Fruit fly (Drosophila melanogaster) whole organism, embryonic: ENCODE results near the gene NimB1.

ENCODE experiments used
- ATbp ChIP-seq: fragments of 200-800 bp; sonication (Bioruptor generic); optimal IDR thresholded peaks from 2 replicates; lab custom pipeline; 2017; ENCODE audit warnings: missing biosample characterization, mild to moderate bottlenecking, missing genetic modification characterization, missing genetic modification reagents
- Atf-2 ChIP-seq: fragments of 200-800 bp; sonication (Bioruptor generic); optimal IDR thresholded peaks from 2 replicates; lab custom pipeline; 2016; ENCODE audit warnings: missing biosample characterization, missing genetic modification characterization
- B-H2 ChIP-seq: fragments of 200-800 bp; sonication (Bioruptor generic); optimal IDR thresholded peaks from 2 replicates; lab custom pipeline; 2018; ENCODE audit warnings: missing biosample characterization, mild to moderate bottlenecking, missing genetic modification characterization
- CG11695 ChIP-seq: fragments of 200-800 bp; sonication (Bioruptor generic); IDR thresholded peaks from 3 replicates; pipeline ENCODE4 v1.3.6; 2022; ENCODE audit warnings: missing biosample characterization, missing genetic modification characterization
- CG12744 ChIP-seq: fragments of 200-800 bp; sonication (Bioruptor generic); optimal IDR thresholded peaks from 2 replicates; lab custom pipeline; 2016; ENCODE audit warnings: missing biosample characterization, missing genetic modification characterization
- CG13894 ChIP-seq: fragments of 200-800 bp; sonication (Bioruptor generic); optimal IDR thresholded peaks from 3 replicates; lab custom pipeline; 2018; ENCODE audit warnings: missing biosample characterization, mild to moderate bottlenecking, missing genetic modification characterization, moderate library complexity
- CG14441 ChIP-seq: fragments of 200-800 bp; sonication (Bioruptor generic); IDR thresholded peaks from 2 replicates; pipeline ENCODE4 v1.3.6; 2022; ENCODE audit warnings: missing biosample characterization, missing genetic modification characterization
- CG14965 ChIP-seq: fragments of 200-800 bp; sonication (Bioruptor generic); optimal IDR thresholded peaks from 2 replicates; lab custom pipeline; 2016; ENCODE audit warnings: missing biosample characterization, missing genetic modification characterization, borderline replicate concordance
- CG15073 ChIP-seq: fragments of 200-800 bp; sonication (Bioruptor generic); optimal IDR thresholded peaks from 2 replicates; lab custom pipeline; 2016; ENCODE audit warnings: missing biosample characterization, missing genetic modification characterization
- CG1529 ChIP-seq: fragments of 200-800 bp; sonication (Bioruptor generic); optimal IDR thresholded peaks from 3 replicates; lab custom pipeline; 2018; ENCODE audit warnings: missing biosample characterization, missing genetic modification characterization
- CG17612 ChIP-seq: fragments of 200-800 bp; sonication (Bioruptor generic); IDR thresholded peaks from 2 replicates; pipeline ENCODE4 v1.3.6; 2022; ENCODE audit warnings: missing biosample characterization, missing genetic modification characterization
- CG1792 ChIP-seq: fragments of 200-800 bp; sonication (Bioruptor generic); optimal IDR thresholded peaks from 2 replicates; lab custom pipeline; 2016; ENCODE audit warnings: missing biosample characterization, missing genetic modification characterization
- CG18476 ChIP-seq: fragments of 200-800 bp; sonication (Bioruptor generic); optimal IDR thresholded peaks from 2 replicates; lab custom pipeline; 2016; ENCODE audit warnings: missing biosample characterization, mild to moderate bottlenecking, missing genetic modification characterization
- CG30020 ChIP-seq: fragments of 200-800 bp; optimal IDR thresholded peaks from 2 replicates; lab custom pipeline; 2019; ENCODE audit warnings: missing biosample characterization, mild to moderate bottlenecking, missing genetic modification characterization, moderate library complexity
- CG31388 ChIP-seq: fragments of 200-800 bp; sonication (Bioruptor generic); optimal IDR thresholded peaks from 2 replicates; lab custom pipeline; 2016; ENCODE audit warnings: missing biosample characterization, missing genetic modification characterization
- CG32532 ChIP-seq: fragments of 200-800 bp; sonication (Bioruptor generic); IDR thresholded peaks from 2 replicates; pipeline ENCODE4 v1.3.6; 2022; ENCODE audit warnings: missing biosample characterization, missing genetic modification characterization
- CG34376 ChIP-seq: fragments of 200-800 bp; sonication (Bioruptor generic); optimal IDR thresholded peaks from 2 replicates; lab custom pipeline; 2018; ENCODE audit warnings: missing biosample characterization, mild to moderate bottlenecking, missing genetic modification characterization
- CG3726 ChIP-seq: fragments of 200-800 bp; sonication (Bioruptor generic); IDR thresholded peaks from 3 replicates; pipeline ENCODE4, ENCODE4 v1.3.6; 2022; ENCODE audit warnings: missing biosample characterization, missing genetic modification characterization
- CG3847 ChIP-seq: fragments of 200-800 bp; sonication (Bioruptor generic); IDR thresholded peaks from 2 replicates; pipeline ENCODE4 v1.3.6; 2022; ENCODE audit warnings: missing biosample characterization, missing genetic modification characterization
- CG42726 ChIP-seq: fragments of 200-800 bp; sonication (Bioruptor generic); IDR thresholded peaks from 2 replicates; pipeline ENCODE4 v1.3.6; 2022; ENCODE audit warnings: missing biosample characterization, missing genetic modification characterization; ENCODE audit not compliant: partially characterized antibody
- CG4328 ChIP-seq: fragments of 200-800 bp; sonication (Bioruptor generic); optimal IDR thresholded peaks from 3 replicates; lab custom pipeline; 2017; ENCODE audit warnings: missing biosample characterization, missing genetic modification reagents, missing genetic modification characterization
- CG4360 ChIP-seq: fragments of 200-800 bp; sonication (Bioruptor generic); IDR thresholded peaks from 2 replicates; pipeline ENCODE4 v1.3.6; 2022; ENCODE audit warnings: missing biosample characterization, missing genetic modification characterization
- CG6175 ChIP-seq: fragments of 200-800 bp; sonication (Bioruptor generic); IDR thresholded peaks from 3 replicates; pipeline ENCODE4 v1.3.6; 2022; ENCODE audit warnings: missing biosample characterization, missing genetic modification characterization
- CG6791 ChIP-seq: fragments of 200-800 bp; sonication (Bioruptor generic); IDR thresholded peaks from 3 replicates; pipeline ENCODE4 v1.3.6; 2022; ENCODE audit warnings: missing biosample characterization, missing genetic modification characterization; ENCODE audit not compliant: partially characterized antibody
- CG8281 ChIP-seq: fragments of 200-800 bp; sonication (Bioruptor generic); optimal IDR thresholded peaks from 2 replicates; lab custom pipeline; 2018; ENCODE audit warnings: missing biosample characterization, mild to moderate bottlenecking, missing genetic modification characterization, moderate library complexity
- CG9727 ChIP-seq: fragments of 200-800 bp; sonication (Bioruptor generic); optimal IDR thresholded peaks from 3 replicates; lab custom pipeline; 2017; ENCODE audit warnings: missing biosample characterization, mild to moderate bottlenecking, missing genetic modification characterization
- D19B ChIP-seq: fragments of 200-800 bp; sonication (Bioruptor generic); optimal IDR thresholded peaks from 2 replicates; lab custom pipeline; 2017; ENCODE audit warnings: missing biosample characterization, mild to moderate bottlenecking, missing genetic modification characterization
- Drgx ChIP-seq: fragments of 200-800 bp; sonication (Bioruptor generic); IDR thresholded peaks from 2 replicates; pipeline ENCODE4 v1.3.6; 2022; ENCODE audit warnings: missing biosample characterization, missing genetic modification characterization
- Ets65A ChIP-seq: fragments of 200-800 bp; sonication (Bioruptor generic); peaks from one replicate; lab custom pipeline; 2016; ENCODE audit warnings: missing biosample characterization, missing genetic modification characterization
- Lim3 ChIP-seq: fragments of 200-800 bp; sonication (Bioruptor generic); IDR thresholded peaks from 2 replicates; pipeline ENCODE4 v1.3.6; 2022; ENCODE audit warnings: missing biosample characterization, missing genetic modification characterization
- Meics ChIP-seq: fragments of 200-800 bp; sonication (Bioruptor generic); optimal IDR thresholded peaks from 2 replicates; lab custom pipeline; 2017; ENCODE audit warnings: missing biosample characterization, mild to moderate bottlenecking, missing genetic modification characterization
- disco-r ChIP-seq: fragments of 200-800 bp; sonication (Bioruptor generic); optimal IDR thresholded peaks from 2 replicates; lab custom pipeline; 2016; ENCODE audit warnings: missing biosample characterization, missing genetic modification characterization
- fd64A ChIP-seq: fragments of 200-800 bp; sonication (Bioruptor generic); optimal IDR thresholded peaks from 3 replicates; lab custom pipeline; 2018; ENCODE audit warnings: missing biosample characterization, mild to moderate bottlenecking, missing genetic modification characterization
- fd96Cb ChIP-seq: fragments of 200-800 bp; sonication (Bioruptor generic); optimal IDR thresholded peaks from 2 replicates; lab custom pipeline; 2018; ENCODE audit warnings: missing biosample characterization, mild to moderate bottlenecking, missing genetic modification characterization, moderate library complexity
- hbn ChIP-seq: fragments of 200-800 bp; sonication (Bioruptor generic); IDR thresholded peaks from 2 replicates; pipeline ENCODE4 v1.3.6; 2022; ENCODE audit warnings: missing biosample characterization, missing genetic modification characterization; ENCODE audit not compliant: partially characterized antibody
- pfk ChIP-seq: fragments of 200-800 bp; sonication (Bioruptor generic); optimal IDR thresholded peaks from 2 replicates; lab custom pipeline; 2018; ENCODE audit warnings: missing biosample characterization, mild to moderate bottlenecking, missing genetic modification characterization, moderate library complexity
- prd ChIP-seq, 3 experiments: fragments of >200 bp in 2 of 3; fragments of 200-800 bp in 1 of 3; sonication (Bioruptor generic) in 1 of 3; optimal IDR thresholded peaks in 2 of 3; IDR thresholded peaks in 1 of 3; 2 replicates in 2 of 3; 3 replicates in 1 of 3; pipeline versions ENCODE4 v1.3.6 to Lab custom; 2017 to 2022; ENCODE audit warnings: missing biosample characterization in 1 of 3, missing genetic modification characterization in 1 of 3
- sr ChIP-seq: fragments of 200-800 bp; sonication (Bioruptor generic); IDR thresholded peaks from 3 replicates; pipeline ENCODE4 v1.3.6; 2022; ENCODE audit warnings: missing biosample characterization, missing genetic modification characterization
- wdn ChIP-seq: fragments of 200-800 bp; sonication (Bioruptor generic); IDR thresholded peaks from 2 replicates; pipeline ENCODE4 v1.3.6; 2022; ENCODE audit warnings: missing biosample characterization, missing genetic modification characterization
- zen ChIP-seq: fragments of 200-800 bp; sonication (Bioruptor generic); optimal IDR thresholded peaks from 3 replicates; lab custom pipeline; 2018; ENCODE audit warnings: missing biosample characterization, mild to moderate bottlenecking, missing genetic modification characterization, moderate library complexity

The NimB1 gene

dm6 chr2L:13963467-13964122 is at the start of gene NimB1:
TSS of gene NimB1 (plus strand) at chr2L:13963507.
- no peak for TF ChIP-seq CG3726 (GFP tag; lab: Robert Waterston, UW)
- TF ChIP-seq prd (optimal IDR thresholded peaks at IDR 0.05; lab: Kevin White, UChicago): no peak
- no peak for TF ChIP-seq prd (GFP tag; IDR thresholded peaks at IDR 0.05; lab: Robert Waterston, UW)
- peak; percentile 67 for TF ChIP-seq Ets65A (GFP tag; lab: Kevin White, UChicago)
- TF ChIP-seq CG9727: no peak

dm6 chr2L:13914425-13914824 is 48.9 kb upstream of the NimB1 start, which contains the start of gene Ance-3:
TSS of gene Ance-3 (plus strand) at chr2L:13914725.
- TF ChIP-seq CG32532 (no peak), CG4328 (GFP tag; lab: Kevin White, UChicago) (no peak), Meics (GFP tag; lab: Kevin White, UChicago) (no peak)

- TF ChIP-seq CG1529 (no peak), CG3847 (GFP tag; lab: Robert Waterston, UW) (0 out of 2 replicates have a peak, but pooled peaks have one; percentile 21), CG17612 (GFP tag; lab: Robert Waterston, UW) (0 out of 2 replicates have a peak, but pooled peaks have one; percentile 5), CG4360 (GFP tag; lab: Robert Waterston, UW) (peak; percentile 38; the same call in 1 of the 2 replicates), Ets65A (GFP tag; lab: Kevin White, UChicago) (peak; percentile 68), disco-r (GFP tag; lab: Kevin White, UChicago) (no peak)
- TF ChIP-seq, all 482 proteins: peak for 4
These were observed 39.9 kb upstream of the NimB1 start, which contains the start of gene Vajk1 for dm6 chr2L:13923453-13923852. TSS of gene Vajk1 (minus strand) at chr2L:13923553.

- TF ChIP-seq CG8281 (tag; lab: Kevin White, UChicago) (no peak), Ets65A (GFP tag; lab: Kevin White, UChicago) (peak; percentile 25)
These were observed 39.3 kb upstream of the NimB1 start for dm6 chr2L:13923984-13924383.

dm6 chr2L:13925699-13926098 is 37.6 kb upstream of the NimB1 start:
- no peak for TF ChIP-seq CG14965 (GFP tag; lab: Kevin White, UChicago)

- TF ChIP-seq CG4328 (GFP tag; lab: Kevin White, UChicago): no peak
- TF ChIP-seq CG15073 (GFP tag; lab: Kevin White, UChicago): no peak
- no peak for TF ChIP-seq pfk
- no peak for TF ChIP-seq fd64A
- TF ChIP-seq CG14441 (GFP tag; lab: Robert Waterston, UW): 0 out of 2 replicates have a peak, but pooled peaks have one; percentile 19
- TF ChIP-seq sr (GFP tag; lab: Robert Waterston, UW): no peak
- no peak for TF ChIP-seq CG30020
- no peak for TF ChIP-seq CG34376 (GFP tag; lab: Kevin White, UChicago)
- TF ChIP-seq CG42726 (GFP tag; lab: Robert Waterston, UW): no peak
- TF ChIP-seq hbn (GFP tag; lab: Robert Waterston, UW): no peak
- TF ChIP-seq CG11695: no peak
- TF ChIP-seq B-H2 (GFP tag; lab: Kevin White, UChicago): no peak
- no peak for TF ChIP-seq Atf-2 (GFP tag; lab: Kevin White, UChicago)
- TF ChIP-seq CG12744 (GFP tag; lab: Kevin White, UChicago): no peak
- peak; percentile 14 for TF ChIP-seq zen (tag; lab: Kevin White, UChicago)
- TF ChIP-seq CG1792 (GFP tag; lab: Kevin White, UChicago): no peak
- TF ChIP-seq CG18476 (GFP tag; lab: Kevin White, UChicago): peak; percentile 62
- TF ChIP-seq fd96Cb (tag; lab: Kevin White, UChicago): no peak
- TF ChIP-seq wdn: no peak
- peak; percentile 39; the same call in 1 of the 2 replicates for TF ChIP-seq Drgx (GFP tag; lab: Robert Waterston, UW)
- no peak for TF ChIP-seq CG13894 (tag; lab: Kevin White, UChicago)
- no peak for TF ChIP-seq CG31388
- TF ChIP-seq CG6791: no peak
- 0 out of 3 replicates have a peak, but pooled peaks have one; percentile 24 for TF ChIP-seq CG6175 (GFP tag; lab: Robert Waterston, UW)
- no peak for TF ChIP-seq ATbp (GFP tag; lab: Kevin White, UChicago)
- TF ChIP-seq D19B (GFP tag; lab: Kevin White, UChicago): no peak
- TF ChIP-seq Lim3: no peak
These were observed 34.8 kb upstream of the NimB1 start for dm6 chr2L:13928461-13928860.
